Fruit fly (Drosophila melanogaster): ENCODE measurements around the gene Nop56.

Gene Nop56

DNA sequence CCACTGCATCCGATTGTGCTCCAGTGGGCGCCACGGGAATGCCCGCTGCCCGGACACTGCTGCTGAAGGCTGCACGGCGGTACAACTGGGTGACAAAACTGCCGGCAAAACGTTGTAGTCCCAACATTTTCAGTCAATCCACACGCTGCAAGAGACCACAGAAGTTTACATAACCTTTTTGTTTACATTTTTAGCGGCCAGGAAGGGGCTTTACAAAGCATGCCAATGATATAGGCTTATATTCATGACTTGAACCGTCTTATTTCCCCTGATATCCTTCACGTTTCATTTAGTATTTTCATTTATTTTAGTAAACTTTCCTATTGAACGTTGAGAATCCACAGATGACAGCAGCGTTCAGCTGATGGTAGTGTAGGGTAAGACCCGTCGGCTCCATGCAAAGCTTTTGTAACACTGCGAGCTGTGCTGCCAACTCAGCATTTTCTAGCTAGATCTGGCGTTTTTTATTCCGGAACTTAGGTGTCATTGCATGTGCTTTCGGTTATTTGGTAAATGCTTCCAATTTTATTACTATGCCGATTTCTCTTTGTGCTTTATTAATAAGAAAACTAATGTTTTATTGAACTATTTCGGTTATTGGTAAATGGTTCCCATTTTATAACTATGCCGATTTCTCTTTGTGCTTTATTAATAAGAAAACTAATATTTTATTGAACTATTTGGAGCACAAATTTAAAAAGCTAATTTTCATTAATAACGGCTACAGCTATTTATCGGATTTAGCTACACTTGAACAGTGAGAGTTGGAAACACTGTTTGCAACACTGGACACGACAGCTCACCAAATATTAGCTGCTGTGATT, 10.1 kb downstream of the Nop56 start, which contains the start of the genes CG13850 and lqfR (continued):
- no peak for TF ChIP-seq CG16813 (GFP tag; IDR thresholded peaks at IDR 0.05; ENCODE audit: partially characterized antibody)
- TF ChIP-seq C15 (GFP tag; IDR thresholded peaks at IDR 0.05), result no peak
- peak; percentile 29 for TF ChIP-seq zen (tag; optimal IDR thresholded peaks at IDR 0.05)
- no peak for TF ChIP-seq cg (GFP tag; optimal IDR thresholded peaks at IDR 0.05)
- no peak for TF ChIP-seq toy (GFP tag; IDR thresholded peaks at IDR 0.05)
- peak; percentile 80 for TF ChIP-seq ems (GFP tag; optimal IDR thresholded peaks at IDR 0.05)
- peak; percentile 67 for TF ChIP-seq HmgZ (tag; optimal IDR thresholded peaks at IDR 0.05)
- TF ChIP-seq pnt (GFP tag; optimal IDR thresholded peaks at IDR 0.05), result peak; percentile 61
- peak; percentile 79 for TF ChIP-seq tin (GFP tag; optimal IDR thresholded peaks at IDR 0.05)
- TF ChIP-seq CG18262 (tag; optimal IDR thresholded peaks at IDR 0.05), result peak; percentile 76
- TF ChIP-seq seq (GFP tag; IDR thresholded peaks at IDR 0.05), result no peak
- TF ChIP-seq pita (GFP tag; optimal IDR thresholded peaks at IDR 0.05), result no peak
- TF ChIP-seq slp2 (GFP tag; optimal IDR thresholded peaks at IDR 0.05), result peak; percentile 72
- TF ChIP-seq hbn (GFP tag; IDR thresholded peaks at IDR 0.05; ENCODE audit: partially characterized antibody), result no peak
- no peak for TF ChIP-seq CG14014 (GFP tag; IDR thresholded peaks at IDR 0.05)
- TF ChIP-seq onecut (GFP tag; IDR thresholded peaks at IDR 0.05), result peak; percentile 41; the same call in 1 of the 2 replicates
- TF ChIP-seq dm (GFP tag; optimal IDR thresholded peaks at IDR 0.05), result peak; percentile 80
- TF ChIP-seq HLH3B (GFP tag; IDR thresholded peaks at IDR 0.05), result peak; percentile 57; the same call in 1 of the 2 replicates
- TF ChIP-seq h (optimal IDR thresholded peaks at IDR 0.05), result no peak
- TF ChIP-seq pros (GFP tag; optimal IDR thresholded peaks at IDR 0.05), result no peak
- no peak for TF ChIP-seq ham (GFP tag; IDR thresholded peaks at IDR 0.05)
- TF ChIP-seq Trl (optimal IDR thresholded peaks at IDR 0.05), result no peak
- TF ChIP-seq Trl (GFP tag; optimal IDR thresholded peaks at IDR 0.05), result peak; percentile 83
- TF ChIP-seq CG11247 (GFP tag; IDR thresholded peaks at IDR 0.05), result peak; percentile 52; the same call in 1 of the 2 replicates
- peak; percentile 76 for TF ChIP-seq HmgD (GFP tag; optimal IDR thresholded peaks at IDR 0.05)
- TF ChIP-seq CG6683 (GFP tag; optimal IDR thresholded peaks at IDR 0.05), result peak; percentile 45
- no peak for TF ChIP-seq CG12219 (GFP tag; optimal IDR thresholded peaks at IDR 0.05)
- TF ChIP-seq CoRest (tag; optimal IDR thresholded peaks at IDR 0.05), result peak; percentile 88
- no peak for TF ChIP-seq CG17568 (GFP tag; optimal IDR thresholded peaks at IDR 0.05)
- no peak for TF ChIP-seq Fer1 (GFP tag; optimal IDR thresholded peaks at IDR 0.05)
- peak; percentile 75; the same call in 2 of the 3 replicates for TF ChIP-seq dysf (GFP tag; IDR thresholded peaks at IDR 0.05)
- peak; percentile 76 for TF ChIP-seq fu2 (GFP tag; optimal IDR thresholded peaks at IDR 0.05)
- TF ChIP-seq p53 (GFP tag; optimal IDR thresholded peaks at IDR 0.05), result no peak
- TF ChIP-seq Side (GFP tag; optimal IDR thresholded peaks at IDR 0.05), result peak; percentile 66
- TF ChIP-seq CG14050 (GFP tag; IDR thresholded peaks at IDR 0.05), result no peak
- no peak for TF ChIP-seq usp (GFP tag; optimal IDR thresholded peaks at IDR 0.05)
- peak; percentile 92 for TF ChIP-seq CG2120 (GFP tag; optimal IDR thresholded peaks at IDR 0.05)
- TF ChIP-seq gcm2 (GFP tag; optimal IDR thresholded peaks at IDR 0.05), result peak; percentile 60
- TF ChIP-seq fd96Cb (tag; optimal IDR thresholded peaks at IDR 0.05), result peak; percentile 58
- peak; percentile 87 for TF ChIP-seq nmo (GFP tag; optimal IDR thresholded peaks at IDR 0.05)
- TF ChIP-seq dmrt99B (tag; optimal IDR thresholded peaks at IDR 0.05), result no peak
- peak; percentile 48 for TF ChIP-seq CG11398 (GFP tag; optimal IDR thresholded peaks at IDR 0.05)
- TF ChIP-seq MBD-R2 (GFP tag; IDR thresholded peaks at IDR 0.05), result peak; percentile 76
- no peak for TF ChIP-seq sima (GFP tag; optimal IDR thresholded peaks at IDR 0.05)
- TF ChIP-seq CG1832 (GFP tag; optimal IDR thresholded peaks at IDR 0.05), result no peak
- 0 out of 2 replicates have a peak, but pooled peaks have one; percentile 17 for TF ChIP-seq E2f1 (GFP tag; IDR thresholded peaks at IDR 0.05)
- TF ChIP-seq CG3995 (GFP tag; optimal IDR thresholded peaks at IDR 0.05), result peak; percentile 69
- peak; percentile 72 for TF ChIP-seq CG8944 (GFP tag; optimal IDR thresholded peaks at IDR 0.05)
- no peak for TF ChIP-seq sqz (GFP tag; optimal IDR thresholded peaks at IDR 0.05)
- TF ChIP-seq crp (GFP tag; optimal IDR thresholded peaks at IDR 0.05), result peak; percentile 21 to 84

Measured in whole organism, embryonic.